Fruit fly (Drosophila melanogaster) whole organism, embryonic: ENCODE measurements around the gene Ugt36D1.

ENCODE experiments used
- Awh ChIP-seq: fragments of 200-800 bp; sonication (Bioruptor generic); IDR thresholded peaks from 2 replicates; pipeline ENCODE4, ENCODE4 v1.3.6; 2022; ENCODE audit warnings: missing biosample characterization, missing genetic modification characterization
- CG10267 ChIP-seq: fragments of 200-800 bp; sonication (Bioruptor generic); optimal IDR thresholded peaks from 2 replicates; lab custom pipeline; 2018; ENCODE audit warnings: missing biosample characterization, mild to moderate bottlenecking, missing genetic modification characterization, moderate library complexity
- CG10321 ChIP-seq: fragments of 200-800 bp; sonication (Bioruptor generic); IDR thresholded peaks from 2 replicates; pipeline ENCODE4 v1.3.6; 2022; ENCODE audit warnings: missing biosample characterization, missing genetic modification characterization
- CG10366 ChIP-seq: fragments of 200-800 bp; sonication (Bioruptor generic); IDR thresholded peaks from 2 replicates; pipeline ENCODE4 v1.3.6; 2022; ENCODE audit warnings: missing biosample characterization, missing genetic modification characterization
- CG12659 ChIP-seq: fragments of 200-800 bp; sonication (Bioruptor generic); optimal IDR thresholded peaks from 3 replicates; lab custom pipeline; 2017; ENCODE audit warnings: mild to moderate bottlenecking, missing biosample characterization, missing genetic modification reagents, missing genetic modification characterization
- CG14965 ChIP-seq: fragments of 200-800 bp; sonication (Bioruptor generic); optimal IDR thresholded peaks from 2 replicates; lab custom pipeline; 2016; ENCODE audit warnings: missing biosample characterization, missing genetic modification characterization, borderline replicate concordance
- CG17829 ChIP-seq: fragments of 200-800 bp; optimal IDR thresholded peaks from 2 replicates; lab custom pipeline; 2019; ENCODE audit warnings: missing biosample characterization, mild to moderate bottlenecking, missing genetic modification characterization, moderate library complexity
- CG18619 ChIP-seq: fragments of 200-800 bp; sonication (Bioruptor generic); optimal IDR thresholded peaks from 3 replicates; lab custom pipeline; 2017; ENCODE audit warnings: missing biosample characterization, mild to moderate bottlenecking, missing genetic modification characterization
- CG2199 ChIP-seq: fragments of 200-800 bp; sonication (Bioruptor generic); IDR thresholded peaks from 3 replicates; pipeline ENCODE4 v1.3.6; 2022; ENCODE audit warnings: missing biosample characterization, missing genetic modification characterization
- CG30403 ChIP-seq: fragments of 200-800 bp; sonication (Bioruptor generic); optimal IDR thresholded peaks from 3 replicates; lab custom pipeline; 2016; ENCODE audit warnings: missing biosample characterization, missing genetic modification characterization
- CG3065 ChIP-seq: fragments of 200-800 bp; sonication (Bioruptor generic); optimal IDR thresholded peaks from 2 replicates; lab custom pipeline; 2016; ENCODE audit warnings: missing biosample characterization, missing genetic modification characterization
- CG32532 ChIP-seq: fragments of 200-800 bp; sonication (Bioruptor generic); IDR thresholded peaks from 2 replicates; pipeline ENCODE4 v1.3.6; 2022; ENCODE audit warnings: missing biosample characterization, missing genetic modification characterization
- CG6175 ChIP-seq: fragments of 200-800 bp; sonication (Bioruptor generic); IDR thresholded peaks from 3 replicates; pipeline ENCODE4 v1.3.6; 2022; ENCODE audit warnings: missing biosample characterization, missing genetic modification characterization
- CG6654 ChIP-seq: fragments of 200-800 bp; sonication (Bioruptor generic); optimal IDR thresholded peaks from 2 replicates; lab custom pipeline; 2017; ENCODE audit warnings: missing biosample characterization, mild to moderate bottlenecking, missing genetic modification characterization
- CG8388 ChIP-seq: fragments of 200-800 bp; sonication (Bioruptor generic); optimal IDR thresholded peaks from 2 replicates; lab custom pipeline; 2019; ENCODE audit warnings: missing biosample characterization, mild to moderate bottlenecking, missing genetic modification characterization, moderate library complexity
- CG8924 ChIP-seq: fragments of 200-800 bp; optimal IDR thresholded peaks from 3 replicates; lab custom pipeline; 2019; ENCODE audit warnings: missing biosample characterization, mild to moderate bottlenecking, missing genetic modification characterization, moderate library complexity
- D ChIP-seq, 2 experiments: fragments of 200-800 bp in 1 of 2; fragments of >200 bp in 1 of 2; sonication (Bioruptor generic) in 1 of 2; optimal IDR thresholded peaks; 2 replicates in 1 of 2; 3 replicates in 1 of 2; lab custom pipeline; 2017; ENCODE audit warnings: mild to moderate bottlenecking in 1 of 2, missing biosample characterization in 1 of 2, missing genetic modification characterization in 1 of 2, missing genetic modification reagents in 1 of 2
- D19B ChIP-seq: fragments of 200-800 bp; sonication (Bioruptor generic); optimal IDR thresholded peaks from 2 replicates; lab custom pipeline; 2017; ENCODE audit warnings: missing biosample characterization, mild to moderate bottlenecking, missing genetic modification characterization
- Dp ChIP-seq: fragments of 200-800 bp; sonication (Bioruptor generic); optimal IDR thresholded peaks from 2 replicates; lab custom pipeline; 2018; ENCODE audit warnings: missing biosample characterization, mild to moderate bottlenecking, missing genetic modification characterization, moderate library complexity
- Drgx ChIP-seq: fragments of 200-800 bp; sonication (Bioruptor generic); IDR thresholded peaks from 2 replicates; pipeline ENCODE4 v1.3.6; 2022; ENCODE audit warnings: missing biosample characterization, missing genetic modification characterization
- H15 ChIP-seq: fragments of 200-800 bp; sonication (Bioruptor generic); IDR thresholded peaks from 3 replicates; pipeline ENCODE4 v1.3.6; 2022; ENCODE audit warnings: missing biosample characterization, missing genetic modification characterization
- HHEX ChIP-seq: fragments of 200-800 bp; sonication (Bioruptor generic); optimal IDR thresholded peaks from 3 replicates; lab custom pipeline; 2017; ENCODE audit warnings: missing biosample characterization, mild to moderate bottlenecking, missing genetic modification characterization, missing genetic modification reagents
- HLH3B ChIP-seq: fragments of 200-800 bp; sonication (Bioruptor generic); IDR thresholded peaks from 2 replicates; pipeline ENCODE4 v1.3.6; 2022; ENCODE audit warnings: missing biosample characterization, missing genetic modification characterization
- Hmx ChIP-seq: fragments of 200-800 bp; sonication (Bioruptor generic); optimal IDR thresholded peaks from 2 replicates; lab custom pipeline; 2016; ENCODE audit warnings: missing biosample characterization, missing genetic modification characterization
- Hr51 ChIP-seq, 2 experiments: fragments of 200-800 bp; sonication (Bioruptor generic); optimal IDR thresholded peaks; 2 replicates in 1 of 2; 3 replicates in 1 of 2; lab custom pipeline; 2016 to 2018; ENCODE audit warnings: missing biosample characterization in 2 of 2, missing genetic modification characterization in 2 of 2, mild to moderate bottlenecking in 1 of 2, moderate library complexity in 1 of 2
- Kr ChIP-seq: fragments of 200-800 bp; sonication (Bioruptor generic); optimal IDR thresholded peaks from 2 replicates; lab custom pipeline; 2017; ENCODE audit warnings: missing biosample characterization, mild to moderate bottlenecking, missing genetic modification characterization
- Scr ChIP-seq: fragments of 200-800 bp; sonication (Bioruptor generic); IDR thresholded peaks from 2 replicates; pipeline ENCODE4 v1.3.6; 2022; ENCODE audit warnings: missing biosample characterization, missing genetic modification characterization; ENCODE audit not compliant: partially characterized antibody
- Six4 ChIP-seq: fragments of 200-800 bp; sonication (Bioruptor generic); optimal IDR thresholded peaks from 2 replicates; lab custom pipeline; 2016; ENCODE audit warnings: missing biosample characterization, missing genetic modification characterization
- bbx ChIP-seq: fragments of 200-800 bp; sonication (Bioruptor generic); IDR thresholded peaks from 2 replicates; pipeline ENCODE4 v1.3.6; 2022; ENCODE audit warnings: missing biosample characterization, missing genetic modification characterization; ENCODE audit not compliant: partially characterized antibody
- cas ChIP-seq: fragments of 200-800 bp; sonication (Bioruptor generic); IDR thresholded peaks from 2 replicates; pipeline ENCODE4 v1.3.6; 2022; ENCODE audit warnings: missing biosample characterization, missing genetic modification characterization
- chif ChIP-seq, 2 experiments: fragments of 200-800 bp; sonication (Bioruptor generic); optimal IDR thresholded peaks; 3 replicates each; lab custom pipeline; 2016; ENCODE audit warnings: missing biosample characterization in 2 of 2, missing genetic modification characterization in 2 of 2
- croc ChIP-seq: fragments of 200-800 bp; sonication (Bioruptor generic); conservative IDR thresholded peaks from 3 replicates; pipeline ENCODE4 v1.3.6; 2022; ENCODE audit warnings: missing biosample characterization, missing genetic modification characterization
- crol ChIP-seq: fragments of 200-800 bp; sonication (Bioruptor generic); IDR thresholded peaks from 2 replicates; pipeline ENCODE4 v1.3.6; 2022; ENCODE audit warnings: missing biosample characterization, missing genetic modification characterization
- cwo ChIP-seq: fragments of 200-800 bp; sonication (Bioruptor generic); optimal IDR thresholded peaks from 3 replicates; lab custom pipeline; 2017; ENCODE audit warnings: missing biosample characterization, missing genetic modification characterization, mild to moderate bottlenecking, moderate library complexity, missing genetic modification reagents
- dati ChIP-seq: fragments of 200-800 bp; sonication (Bioruptor generic); IDR thresholded peaks from 2 replicates; pipeline ENCODE4 v1.3.6; 2022; ENCODE audit warnings: missing biosample characterization, missing genetic modification characterization
- esg ChIP-seq: fragments of 200-800 bp; sonication (Bioruptor generic); conservative IDR thresholded peaks from 2 replicates; pipeline ENCODE4 v1.3.6; 2022; ENCODE audit warnings: missing biosample characterization, missing genetic modification characterization
- ewg ChIP-seq: fragments of 200-800 bp; sonication (Bioruptor generic); optimal IDR thresholded peaks from 3 replicates; lab custom pipeline; 2017; ENCODE audit warnings: mild to moderate bottlenecking, missing biosample characterization, missing genetic modification reagents, missing genetic modification characterization
- fd64A ChIP-seq: fragments of 200-800 bp; sonication (Bioruptor generic); optimal IDR thresholded peaks from 3 replicates; lab custom pipeline; 2018; ENCODE audit warnings: missing biosample characterization, mild to moderate bottlenecking, missing genetic modification characterization
- gcm2 ChIP-seq: fragments of 200-800 bp; sonication (Bioruptor generic); optimal IDR thresholded peaks from 2 replicates; lab custom pipeline; 2016; ENCODE audit warnings: missing biosample characterization, missing genetic modification characterization
- gfzf ChIP-seq: fragments of 200-800 bp; sonication (Bioruptor generic); optimal IDR thresholded peaks from 2 replicates; lab custom pipeline; 2016; ENCODE audit warnings: missing biosample characterization, mild to moderate bottlenecking, missing genetic modification characterization, moderate library complexity
- gsb ChIP-seq: fragments of 200-800 bp; sonication (Bioruptor generic); IDR thresholded peaks from 2 replicates; pipeline ENCODE4 v1.3.6; 2022; ENCODE audit warnings: missing biosample characterization, missing genetic modification characterization
- klu ChIP-seq: fragments of 200-800 bp; sonication (Bioruptor generic); IDR thresholded peaks from 2 replicates; pipeline ENCODE4 v1.3.6; 2022; ENCODE audit warnings: missing biosample characterization, missing genetic modification characterization
- lilli ChIP-seq: fragments of 200-800 bp; sonication (Bioruptor generic); optimal IDR thresholded peaks from 3 replicates; lab custom pipeline; 2016; ENCODE audit warnings: missing biosample characterization, missing genetic modification characterization
- pita ChIP-seq: fragments of 200-800 bp; sonication (Bioruptor generic); optimal IDR thresholded peaks from 2 replicates; lab custom pipeline; 2017; ENCODE audit warnings: missing biosample characterization, mild to moderate bottlenecking, missing genetic modification characterization
- slbo ChIP-seq: fragments of 200-800 bp; sonication (Bioruptor generic); IDR thresholded peaks from 2 replicates; pipeline ENCODE4 v1.3.6; 2022; ENCODE audit warnings: missing biosample characterization, missing genetic modification characterization
- sqz ChIP-seq: fragments of 200-800 bp; sonication (Bioruptor generic); optimal IDR thresholded peaks from 3 replicates; lab custom pipeline; 2018; ENCODE audit warnings: missing biosample characterization, mild to moderate bottlenecking, missing genetic modification characterization
- ttk ChIP-seq: fragments of 200-800 bp; sonication (Bioruptor generic); IDR thresholded peaks from 2 replicates; pipeline ENCODE4 v2.1.2; 2022; ENCODE audit warnings: missing biosample characterization, missing genetic modification characterization
- tup ChIP-seq: fragments of 200-800 bp; sonication (Bioruptor generic); optimal IDR thresholded peaks from 2 replicates; lab custom pipeline; 2016; ENCODE audit warnings: missing biosample characterization, mild to moderate bottlenecking, missing genetic modification characterization, moderate library complexity
- twi ChIP-seq: fragments of 200-800 bp; optimal IDR thresholded peaks from 2 replicates; lab custom pipeline; 2019; ENCODE audit warnings: missing biosample characterization, mild to moderate bottlenecking, missing genetic modification characterization, moderate library complexity
- tx ChIP-seq: fragments of 200-800 bp; sonication (Bioruptor generic); optimal IDR thresholded peaks from 2 replicates; lab custom pipeline; 2016; ENCODE audit warnings: missing biosample characterization, missing genetic modification characterization

Gene Ugt36D1

dm6 chr2L:18823243-18823803 lies at the start of gene Ugt36D1 (continued):
- TF ChIP-seq crol (GFP tag; lab: Robert Waterston, UW) = no peak
- TF ChIP-seq twi (tag; lab: Kevin White, UChicago) = no peak
- TF ChIP-seq gcm2 (GFP tag; lab: Kevin White, UChicago) = no peak
- TF ChIP-seq CG6175 (GFP tag; lab: Robert Waterston, UW) = 0 out of 3 replicates have a peak, but pooled peaks have one; percentile 11
- TF ChIP-seq CG8924 (tag; lab: Kevin White, UChicago) = no peak
- TF ChIP-seq Hr51 (GFP tag; optimal IDR thresholded peaks at IDR 0.05; lab: Kevin White, UChicago) = no peak
- TF ChIP-seq esg (GFP tag; lab: Robert Waterston, UW) = no peak
- TF ChIP-seq CG32532 (GFP tag; lab: Robert Waterston, UW) = 0 out of 2 replicates have a peak, but pooled peaks have one; percentile 24
- TF ChIP-seq croc (GFP tag; lab: Robert Waterston, UW) = no peak
- TF ChIP-seq pita (GFP tag; lab: Kevin White, UChicago) = no peak
- no peak for TF ChIP-seq D19B
- TF ChIP-seq CG10366 = no peak
- no peak for TF ChIP-seq HHEX (GFP tag; lab: Kevin White, UChicago)
- TF ChIP-seq tup = no peak
- no peak for TF ChIP-seq Drgx
- TF ChIP-seq fd64A (GFP tag; lab: Kevin White, UChicago) = no peak
- TF ChIP-seq tx (GFP tag; lab: Kevin White, UChicago) = no peak
- TF ChIP-seq CG3065 = no peak
- TF ChIP-seq CG30403 (GFP tag; lab: Kevin White, UChicago) = no peak
- TF ChIP-seq CG10321 = no peak
- no peak for TF ChIP-seq Scr
- no peak for TF ChIP-seq sqz
- TF ChIP-seq CG10267 = no peak
- TF ChIP-seq Hmx (GFP tag; lab: Kevin White, UChicago) = no peak
- TF ChIP-seq CG6654 (GFP tag; lab: Kevin White, UChicago) = no peak
- no peak for TF ChIP-seq gsb (GFP tag; lab: Robert Waterston, UW)
- TF ChIP-seq ttk (GFP tag; lab: Robert Waterston, UW) = no peak
- TF ChIP-seq ewg = peak; percentile 13
- TF ChIP-seq cwo = peak; percentile 57
- TF ChIP-seq CG2199 (GFP tag; lab: Robert Waterston, UW) = no peak
- TF ChIP-seq gfzf (GFP tag; lab: Kevin White, UChicago) = no peak
- TF ChIP-seq klu (GFP tag; lab: Robert Waterston, UW) = no peak
- no peak for TF ChIP-seq D (optimal IDR thresholded peaks at IDR 0.05; lab: Kevin White, UChicago)
- TF ChIP-seq D (GFP tag; optimal IDR thresholded peaks at IDR 0.05; lab: Kevin White, UChicago) = no peak
- no peak for TF ChIP-seq slbo (GFP tag; lab: Robert Waterston, UW)
- peak; percentile 30; the same call in 1 of the 2 replicates for TF ChIP-seq HLH3B (GFP tag; lab: Robert Waterston, UW)
- TF ChIP-seq chif (GFP tag; optimal IDR thresholded peaks at IDR 0.05; lab: Kevin White, UChicago) = no peak
- no peak for TF ChIP-seq dati (GFP tag; lab: Robert Waterston, UW)
- no peak for TF ChIP-seq Dp (GFP tag; lab: Kevin White, UChicago)
- TF ChIP-seq bbx (GFP tag; lab: Robert Waterston, UW) = no peak
- no peak for TF ChIP-seq cas (GFP tag; lab: Robert Waterston, UW)
- no peak for TF ChIP-seq lilli (GFP tag; lab: Kevin White, UChicago)
- no peak for TF ChIP-seq CG12659 (GFP tag; lab: Kevin White, UChicago)
- no peak for TF ChIP-seq Six4
- TF ChIP-seq CG8388 = no peak
- no peak for TF ChIP-seq H15
- no peak for TF ChIP-seq CG18619
- no peak for TF ChIP-seq CG17829
- TF ChIP-seq Kr (GFP tag; lab: Kevin White, UChicago) = no peak
- no peak for TF ChIP-seq Awh
- no peak for TF ChIP-seq CG14965 (GFP tag; lab: Kevin White, UChicago)
